Fruit fly (Drosophila melanogaster) whole organism, wandering third instar larva: ENCODE data around the gene CG14823.

Experiments used
- Abd-B ChIP-seq: fragments of >200 bp; optimal IDR thresholded peaks from 2 replicates; lab custom pipeline; 2017; ENCODE audit warnings: missing biosample characterization, missing genetic modification characterization
- CG32264 ChIP-seq: fragments of 200-800 bp; sonication (Bioruptor generic); optimal IDR thresholded peaks from 2 replicates; lab custom pipeline; 2016; ENCODE audit warnings: missing biosample characterization, missing genetic modification characterization
- CrebA ChIP-seq: fragments of 200-800 bp; sonication (Bioruptor generic); optimal IDR thresholded peaks from 2 replicates; lab custom pipeline; 2016; ENCODE audit warnings: missing biosample characterization, mild to moderate bottlenecking, missing genetic modification characterization, borderline replicate concordance
- Dfd ChIP-seq: fragments of >200 bp; optimal IDR thresholded peaks from 2 replicates; lab custom pipeline; 2017; ENCODE audit warnings: missing biosample characterization, missing genetic modification characterization
- GATAd ChIP-seq: sonication (Bioruptor generic); optimal IDR thresholded peaks from 2 replicates; lab custom pipeline; 2016; ENCODE audit warnings: missing biosample characterization, missing genetic modification characterization
- Hr78 ChIP-seq: fragments of >200 bp; optimal IDR thresholded peaks from 2 replicates; lab custom pipeline; 2017; ENCODE audit warnings: missing biosample characterization, missing genetic modification characterization
- OdsH ChIP-seq: fragments of 200-800 bp; sonication (Bioruptor generic); optimal IDR thresholded peaks from 2 replicates; lab custom pipeline; 2016; ENCODE audit warnings: missing biosample characterization, mild to moderate bottlenecking, missing genetic modification characterization
- Rel ChIP-seq, 2 experiments: fragments of 200-800 bp; sonication (Bioruptor generic) in 1 of 2; optimal IDR thresholded peaks; 2 replicates in 1 of 2; 3 replicates in 1 of 2; lab custom pipeline; 2016 to 2019; ENCODE audit warnings: mild to moderate bottlenecking in 2 of 2, missing biosample characterization in 2 of 2, missing genetic modification characterization in 2 of 2, moderate library complexity in 1 of 2
- brk ChIP-seq: fragments of 200-800 bp; sonication (Bioruptor generic); optimal IDR thresholded peaks from 2 replicates; lab custom pipeline; 2016; ENCODE audit warnings: missing biosample characterization, mild to moderate bottlenecking, missing genetic modification characterization
- lola ChIP-seq: fragments of >200 bp; optimal IDR thresholded peaks from 2 replicates; lab custom pipeline; 2017; ENCODE audit warnings: missing biosample characterization, missing genetic modification characterization
- pan ChIP-seq: fragments of >200 bp; optimal IDR thresholded peaks from 2 replicates; lab custom pipeline; 2017
- rgr ChIP-seq: fragments of 200-800 bp; sonication (Bioruptor generic); optimal IDR thresholded peaks from 3 replicates; lab custom pipeline; 2016; ENCODE audit warnings: missing biosample characterization, mild to moderate bottlenecking, missing genetic modification characterization
- sv ChIP-seq: fragments of 200-800 bp; sonication (Bioruptor generic); optimal IDR thresholded peaks from 3 replicates; lab custom pipeline; 2016; ENCODE audit warnings: missing biosample characterization, missing genetic modification characterization
- usp ChIP-seq: fragments of >200 bp; optimal IDR thresholded peaks from 2 replicates; lab custom pipeline; 2017; ENCODE audit warnings: missing biosample characterization, missing genetic modification characterization

DNA sequence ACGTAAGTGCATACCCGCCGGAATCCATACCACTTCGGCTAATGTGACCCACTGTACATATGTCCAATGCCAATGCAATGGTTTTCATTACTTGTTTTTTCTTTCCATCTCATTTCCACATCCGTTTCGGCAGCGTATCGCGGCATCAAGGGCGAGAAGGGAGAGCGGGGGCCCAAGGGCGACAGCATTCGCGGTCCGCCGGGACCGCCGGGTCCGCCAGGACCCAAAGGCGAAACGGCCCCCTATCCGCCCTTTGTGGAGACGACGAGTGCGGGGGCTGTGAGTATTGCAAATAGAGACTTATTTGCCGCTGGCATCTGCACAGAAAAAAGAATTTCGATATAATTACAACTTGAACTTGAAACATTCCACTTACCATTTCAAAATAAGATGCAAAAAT, 31.1 kb upstream of the CG14823 start:
- TF ChIP-seq lola (GFP tag; lab: Kevin White, UChicago) = no peak
- TF ChIP-seq pan (lab: Kevin White, UChicago) = no peak
- no peak for TF ChIP-seq brk (GFP tag; lab: Kevin White, UChicago)
- TF ChIP-seq usp = no peak
- TF ChIP-seq OdsH (GFP tag; lab: Kevin White, UChicago) = no peak
- TF ChIP-seq GATAd (GFP tag; lab: Kevin White, UChicago) = no peak
- no peak for TF ChIP-seq Hr78 (GFP tag; lab: Kevin White, UChicago)
- no peak for TF ChIP-seq rgr (GFP tag; lab: Kevin White, UChicago)
- TF ChIP-seq CG32264 = no peak
- no peak for TF ChIP-seq Rel (GFP tag; optimal IDR thresholded peaks at IDR 0.05; lab: Kevin White, UChicago)
- TF ChIP-seq Rel (tag; optimal IDR thresholded peaks at IDR 0.05; lab: Kevin White, UChicago) = no peak
- no peak for TF ChIP-seq CrebA (GFP tag; lab: Kevin White, UChicago)
- no peak for TF ChIP-seq Abd-B (GFP tag; lab: Kevin White, UChicago)
- no peak for TF ChIP-seq sv
- peak; percentile 61 for TF ChIP-seq Dfd (GFP tag; lab: Kevin White, UChicago)
